Worm (Caenorhabditis elegans): Measurements from ENCODE around the gene grp-1.

Gene grp-1

DNA sequence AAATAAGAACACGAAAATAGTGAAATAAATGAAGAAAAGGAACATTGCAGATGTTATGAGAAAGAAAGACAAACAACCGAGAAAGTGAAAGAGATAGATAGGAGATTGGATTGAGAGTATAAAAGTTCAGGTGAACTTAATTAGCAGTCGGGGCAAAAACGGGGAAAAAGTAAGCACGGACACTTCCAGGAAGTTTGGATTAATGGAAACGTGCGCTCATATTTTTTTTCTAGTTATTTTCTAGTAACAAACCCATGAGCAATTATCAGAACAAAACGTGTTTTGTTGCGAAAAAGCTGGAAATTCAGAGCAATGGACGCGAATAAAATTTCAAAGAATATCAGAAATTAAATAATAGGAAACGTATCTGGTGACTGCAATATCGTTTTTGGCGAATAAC lies 36.4 kb downstream of the grp-1 start (continued):
- TF ChIP-seq nhr-90 (tag; optimal IDR thresholded peaks at IDR 0.05; ENCODE audit: poor library complexity) (no peak), mdl-1 (tag; optimal IDR thresholded peaks at IDR 0.05) (no peak), nhr-47 (tag; optimal IDR thresholded peaks at IDR 0.05) (peak; percentile 66), ceh-82 (tag; optimal IDR thresholded peaks at IDR 0.05) (no peak)

DNA sequence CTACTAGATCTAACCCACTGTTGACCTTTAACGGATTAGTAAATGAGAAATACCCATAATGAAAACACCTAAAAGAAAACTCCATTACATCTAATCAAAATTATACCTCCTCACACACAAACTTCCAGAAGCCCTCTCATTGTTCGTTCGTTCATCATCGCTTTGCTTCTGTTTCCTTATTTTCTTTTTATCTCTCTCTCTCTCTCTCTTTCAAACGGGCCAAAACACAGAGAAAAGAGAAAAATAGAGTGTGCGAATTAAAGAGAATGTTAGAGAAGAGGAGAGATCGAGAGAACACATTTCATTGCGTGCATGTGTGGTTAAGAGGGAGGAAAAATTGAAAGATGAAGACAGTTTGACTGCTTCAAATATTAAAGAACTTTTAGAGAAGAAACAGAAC lies 38.8 kb downstream of the grp-1 start:
- TF ChIP-seq grh-1 (GFP tag; IDR thresholded peaks at IDR 0.05) (no peak), tbx-2 (tag; optimal IDR thresholded peaks at IDR 0.05) (peak; percentile 54), jun-1 (tag; optimal IDR thresholded peaks at IDR 0.05) (peak; percentile 16), unc-98 (GFP tag; IDR thresholded peaks at IDR 0.05) (no peak), efl-1 (optimal IDR thresholded peaks at IDR 0.05) (peak; percentile 72 to 84), efl-1 (GFP tag; optimal IDR thresholded peaks at IDR 0.05 in 1 of 2) (peak; percentile 36 to 94), snu-23 (GFP tag; optimal IDR thresholded peaks at IDR 0.05) (peak; percentile 70), mef-2 (tag; optimal IDR thresholded peaks at IDR 0.05) (no peak), nhr-85 (tag) (peak; percentile 77), fkh-4 (tag; optimal IDR thresholded peaks at IDR 0.05; ENCODE audit: borderline replicate concordance) (no peak), fos-1 (tag; optimal IDR thresholded peaks at IDR 0.05) (peak; percentile 76), nhr-71 (tag; optimal IDR thresholded peaks at IDR 0.05) (peak; percentile 82), elt-3 (tag; optimal IDR thresholded peaks at IDR 0.05) (peak in 1 of 6 experiments; percentile 59), mdl-1 (tag; optimal IDR thresholded peaks at IDR 0.05) (peak in 1 of 2 experiments; percentile 34), lin-39 (tag; optimal IDR thresholded peaks at IDR 0.05) (no peak), swsn-7 (tag; optimal IDR thresholded peaks at IDR 0.05) (peak; percentile 57), dpl-1 (GFP tag; optimal IDR thresholded peaks at IDR 0.05) (peak; percentile 13 to 27 (median 27)), fkh-10 (GFP tag; optimal IDR thresholded peaks at IDR 0.05) (no peak), mep-1 (tag; optimal IDR thresholded peaks at IDR 0.05) (peak; percentile 86), ceh-82 (tag; optimal IDR thresholded peaks at IDR 0.05) (peak; percentile 0 to 62 (median 9)), ztf-4 (tag; optimal IDR thresholded peaks at IDR 0.05) (no peak), Y116A8C.19 (tag; optimal IDR thresholded peaks at IDR 0.05; ENCODE audit: borderline replicate concordance) (no peak), ces-1 (GFP tag; optimal IDR thresholded peaks at IDR 0.05) (no peak), C04F5.9 (tag; optimal IDR thresholded peaks at IDR 0.05) (no peak), sox-4 (tag; optimal IDR thresholded peaks at IDR 0.05) (no peak), lin-13 (GFP tag; optimal IDR thresholded peaks at IDR 0.05) (peak; percentile 20), skn-1 (tag; optimal IDR thresholded peaks at IDR 0.05) (peak; percentile 27), nhr-77 (tag; optimal IDR thresholded peaks at IDR 0.05) (peak; percentile 45), aha-1 (tag; optimal IDR thresholded peaks at IDR 0.05) (no peak), lir-3 (tag; optimal IDR thresholded peaks at IDR 0.05; ENCODE audit: poor library complexity) (no peak), lin-14 (GFP tag; optimal IDR thresholded peaks at IDR 0.05) (peak; percentile 89), lsy-2 (tag; optimal IDR thresholded peaks at IDR 0.05) (peak; percentile 77 to 90), nhr-20 (tag; optimal IDR thresholded peaks at IDR 0.05) (peak; percentile 40), fkh-8 (tag; optimal IDR thresholded peaks at IDR 0.05) (peak; percentile 16), nhr-19 (GFP tag; conservative IDR thresholded peaks at IDR 0.05) (peak; percentile 31; the same call in 1 of the 2 replicates), pag-3 (tag; optimal IDR thresholded peaks at IDR 0.05; ENCODE audit: borderline replicate concordance, insufficient read depth) (no peak), blmp-1 (tag; optimal IDR thresholded peaks at IDR 0.05) (peak; percentile 61), zip-4 (GFP tag; optimal IDR thresholded peaks at IDR 0.05) (no peak), F16B12.6 (tag; optimal IDR thresholded peaks at IDR 0.05) (no peak), dsc-1 (tag; optimal IDR thresholded peaks at IDR 0.05) (peak; percentile 53), egl-27 (tag; optimal IDR thresholded peaks at IDR 0.05) (no peak), rnt-1 (tag; optimal IDR thresholded peaks at IDR 0.05) (peak; percentile 67), lin-35 (GFP tag; optimal IDR thresholded peaks at IDR 0.05) (peak; percentile 40 to 52), unc-86 (tag; optimal IDR thresholded peaks at IDR 0.05) (peak; percentile 42), irx-1 (tag; optimal IDR thresholded peaks at IDR 0.05) (no peak), nhr-47 (tag; optimal IDR thresholded peaks at IDR 0.05) (peak; percentile 50), xbp-1 (tag; optimal IDR thresholded peaks at IDR 0.05) (peak; percentile 37), hlh-4 (tag; optimal IDR thresholded peaks at IDR 0.05) (no peak)

Measured in whole organism, L1 larva.